Worm (Caenorhabditis elegans): Measurements from ENCODE around the gene F41G3.10.

Gene F41G3.10

DNA sequence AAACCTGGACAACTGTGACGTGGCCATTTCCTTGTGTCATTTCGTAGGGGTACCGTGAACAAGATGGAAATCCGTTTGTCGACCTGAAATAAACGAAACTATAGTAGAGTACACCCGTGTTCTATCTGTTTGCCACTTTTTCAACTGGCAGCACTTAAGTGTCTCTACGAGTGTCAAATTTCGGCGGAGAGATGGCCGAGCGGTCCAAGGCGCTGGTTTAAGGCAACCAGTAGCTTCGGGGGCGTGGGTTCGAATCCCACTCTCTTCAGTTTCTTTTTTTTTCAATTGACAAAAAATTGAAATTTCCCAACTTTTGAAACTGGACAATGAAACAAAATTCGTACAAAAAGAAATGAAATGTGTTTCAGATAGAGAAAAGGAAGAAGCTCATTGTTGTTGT, 27.7 kb downstream of the F41G3.10 start (continued):
- TF ChIP-seq attf-5 (GFP tag; optimal IDR thresholded peaks at IDR 0.05), result peak; percentile 21
- TF ChIP-seq sea-2 (GFP tag; IDR thresholded peaks at IDR 0.05), result no peak
- no peak for TF ChIP-seq unc-62 (GFP tag; optimal IDR thresholded peaks at IDR 0.05)
- no peak for TF ChIP-seq bed-1 (GFP tag; IDR thresholded peaks at IDR 0.05)
- TF ChIP-seq him-1 (tag; optimal IDR thresholded peaks at IDR 0.05), result peak; percentile 88
- TF ChIP-seq cebp-2 (GFP tag; IDR thresholded peaks at IDR 0.05), result no peak
- TF ChIP-seq dpl-1 (GFP tag; optimal IDR thresholded peaks at IDR 0.05), result no peak

DNA sequence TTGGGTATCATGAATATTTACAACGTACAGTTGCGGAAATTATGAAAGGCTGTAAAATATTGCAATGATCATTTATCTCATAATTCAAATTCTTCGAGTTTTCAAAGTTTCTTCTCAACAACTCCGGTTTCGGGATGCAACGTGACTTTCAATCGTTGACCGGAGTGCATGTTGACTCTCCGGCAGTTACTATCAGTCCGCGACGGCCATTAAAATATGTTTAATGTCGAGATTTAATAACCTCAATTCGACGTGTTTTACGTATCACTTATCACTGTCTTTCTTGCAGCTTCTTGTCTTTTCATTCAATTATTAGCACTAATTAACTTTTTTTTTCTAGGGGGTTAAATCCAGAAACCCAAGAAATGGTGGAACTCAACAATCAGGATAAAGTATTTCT, 31.1 kb downstream of the F41G3.10 start, which contains the start of gene tsp-10:
tsp-10 (plus strand) TSS at position 366 of the 400 bp plus-strand sequence.
- TF ChIP-seq lin-35 (GFP tag; optimal IDR thresholded peaks at IDR 0.05) (no peak), akir-1 (GFP tag; optimal IDR thresholded peaks at IDR 0.05) (no peak), K12H6.12 (tag; optimal IDR thresholded peaks at IDR 0.05) (no peak), hmg-20 (GFP tag; IDR thresholded peaks at IDR 0.05) (no peak), mes-4 (tag; optimal IDR thresholded peaks at IDR 0.05) (no peak), unc-130 (GFP tag; optimal IDR thresholded peaks at IDR 0.05) (no peak), K11D2.4 (GFP tag; IDR thresholded peaks at IDR 0.05) (no peak), ztf-26 (tag; optimal IDR thresholded peaks at IDR 0.05) (no peak), F10E7.11 (tag; optimal IDR thresholded peaks at IDR 0.05) (no peak), sea-2 (GFP tag; IDR thresholded peaks at IDR 0.05) (no peak), ztf-28 (GFP tag; IDR thresholded peaks at IDR 0.05) (no peak), B0019.2 (GFP tag; conservative IDR thresholded peaks at IDR 0.05) (no peak), lin-54 (GFP tag; optimal IDR thresholded peaks at IDR 0.05) (no peak), F57A8.1 (GFP tag; optimal IDR thresholded peaks at IDR 0.05) (no peak), ztf-22 (GFP tag; optimal IDR thresholded peaks at IDR 0.05) (no peak), Y53F4B.3 (GFP tag; IDR thresholded peaks at IDR 0.05) (no peak), tbp1 (GFP tag; optimal IDR thresholded peaks at IDR 0.05) (no peak)

DNA sequence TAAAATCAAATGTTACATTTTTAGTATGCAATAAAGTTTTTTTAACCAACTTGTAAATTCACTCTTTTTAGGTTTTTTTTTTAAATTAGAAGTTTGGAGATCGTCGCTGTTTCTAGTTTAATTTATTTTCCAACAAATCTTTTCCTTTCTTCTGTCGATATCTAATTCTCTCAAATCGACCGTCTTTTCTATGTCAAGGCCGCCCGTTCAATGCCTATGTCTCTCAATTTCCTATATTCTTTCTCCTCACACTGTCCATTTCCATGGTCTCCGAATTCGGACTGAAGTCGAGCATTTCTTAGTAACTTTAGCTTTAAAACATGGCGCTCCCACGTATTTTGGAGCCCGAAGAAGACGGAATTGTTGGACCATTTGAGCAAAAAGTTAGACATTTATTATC, 32.7 kb downstream of the F41G3.10 start, which contains the start of the genes T14B4.5 and T14B4.20:
T14B4.5 (plus strand) TSS at position 226 of the 400 bp plus-strand sequence.
T14B4.20 (plus strand) TSS at position 264 of the 400 bp plus-strand sequence.
- TF ChIP-seq hmg-1.2 (GFP tag; IDR thresholded peaks at IDR 0.05), result peak; percentile 51; the same call in 1 of the 2 replicates
- TF ChIP-seq snpc-1.3 (tag; optimal IDR thresholded peaks at IDR 0.05; ENCODE audit: insufficient read depth), result no peak
- no peak for TF ChIP-seq sea-2 (GFP tag; IDR thresholded peaks at IDR 0.05)

DNA sequence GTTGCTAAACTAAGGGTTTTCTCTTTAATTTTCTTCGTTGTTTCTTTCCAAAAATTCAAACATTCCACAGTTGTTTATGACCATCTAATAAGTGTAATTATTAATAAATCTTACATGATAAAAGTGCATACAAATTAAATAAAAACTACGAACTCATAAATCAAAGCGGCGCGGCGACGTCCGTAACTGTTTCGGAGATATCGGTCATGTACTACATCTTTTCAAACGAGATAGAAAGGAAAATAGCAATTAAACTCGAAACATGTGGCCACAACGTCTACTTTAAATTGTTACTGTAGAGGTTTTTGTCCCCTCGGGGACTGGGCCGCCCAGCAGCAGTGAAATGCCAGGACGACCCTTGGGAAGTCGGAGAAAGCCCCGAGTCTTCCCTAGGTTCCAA, 33.5 kb downstream of the F41G3.10 start:
- TF ChIP-seq hsf-1 (GFP tag; IDR thresholded peaks at IDR 0.05) (no peak), egl-44 (GFP tag; IDR thresholded peaks at IDR 0.05) (no peak), cebp-1 (GFP tag; IDR thresholded peaks at IDR 0.05) (no peak), cebp-1 (tag; optimal IDR thresholded peaks at IDR 0.05) (no peak), F10E7.11 (tag; optimal IDR thresholded peaks at IDR 0.05) (no peak), sptf-2 (GFP tag; optimal IDR thresholded peaks at IDR 0.05) (no peak), tbx-9 (tag; optimal IDR thresholded peaks at IDR 0.05; ENCODE audit: borderline replicate concordance) (no peak), die-1 (tag; optimal IDR thresholded peaks at IDR 0.05) (no peak), hmg-20 (GFP tag; IDR thresholded peaks at IDR 0.05) (no peak), snpc-1.1 (tag; optimal IDR thresholded peaks at IDR 0.05; ENCODE audit: insufficient read depth) (no peak)

All from whole organism, young adult.